Fruit fly (Drosophila melanogaster): ENCODE data around the gene Tpt.

The Tpt gene

DNA sequence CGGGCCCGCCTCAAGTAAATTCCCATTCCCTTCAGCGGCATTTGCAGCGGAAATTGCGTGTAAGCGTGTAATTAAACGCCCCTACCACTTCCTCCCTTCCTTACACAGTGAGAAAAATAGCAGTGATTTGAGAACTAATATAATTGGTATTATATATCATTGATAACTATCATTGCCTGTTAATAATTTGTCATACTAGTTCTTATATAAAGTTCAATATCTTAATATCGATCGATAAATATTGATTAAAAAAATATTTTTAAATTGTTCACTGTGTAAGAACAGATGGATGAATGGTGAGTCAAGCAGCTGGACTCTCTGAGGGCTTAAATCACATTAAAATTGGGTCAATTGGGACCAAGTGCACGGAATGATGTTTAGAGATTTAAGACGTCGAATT is 40.0 kb upstream of the Tpt start (continued):
- TF ChIP-seq her (GFP tag; optimal IDR thresholded peaks at IDR 0.05) (no peak), E2f1 (GFP tag; IDR thresholded peaks at IDR 0.05) (peak; percentile 55), hbn (GFP tag; IDR thresholded peaks at IDR 0.05; ENCODE audit: partially characterized antibody) (no peak), dmrt99B (tag; optimal IDR thresholded peaks at IDR 0.05) (peak; percentile 61), CG17385 (GFP tag; optimal IDR thresholded peaks at IDR 0.05) (peak; percentile 6), CG13624 (GFP tag; optimal IDR thresholded peaks at IDR 0.05) (no peak), Sin3A (optimal IDR thresholded peaks at IDR 0.05) (no peak), CG11085 (GFP tag; IDR thresholded peaks at IDR 0.05) (no peak), gt (GFP tag; IDR thresholded peaks at IDR 0.05) (no peak), HmgZ (tag; optimal IDR thresholded peaks at IDR 0.05) (no peak), gem (tag; optimal IDR thresholded peaks at IDR 0.05) (peak; percentile 53), vvl (GFP tag; IDR thresholded peaks at IDR 0.05) (peak; percentile 76), CG12299 (tag; optimal IDR thresholded peaks at IDR 0.05) (no peak), CG10431 (GFP tag; optimal IDR thresholded peaks at IDR 0.05) (no peak), lilli (GFP tag; optimal IDR thresholded peaks at IDR 0.05) (no peak), al (GFP tag; IDR thresholded peaks at IDR 0.05) (0 out of 2 replicates have a peak, but pooled peaks have one; percentile 8), CG3726 (GFP tag; IDR thresholded peaks at IDR 0.05) (no peak), CG9817 (tag; optimal IDR thresholded peaks at IDR 0.05) (no peak), salm (tag; optimal IDR thresholded peaks at IDR 0.05) (no peak), CG7839 (tag; optimal IDR thresholded peaks at IDR 0.05) (peak; percentile 44), HHEX (GFP tag; optimal IDR thresholded peaks at IDR 0.05) (peak; percentile 51), CG7963 (GFP tag; IDR thresholded peaks at IDR 0.05; ENCODE audit: partially characterized antibody) (no peak), peb (GFP tag; IDR thresholded peaks at IDR 0.05) (no peak), cad (GFP tag; optimal IDR thresholded peaks at IDR 0.05) (no peak), ac (GFP tag; optimal IDR thresholded peaks at IDR 0.05) (no peak), CG12104 (GFP tag; optimal IDR thresholded peaks at IDR 0.05) (no peak), Hr51 (GFP tag; optimal IDR thresholded peaks at IDR 0.05) (peak in 1 of 2 experiments; percentile 46), Xrp1 (GFP tag; IDR thresholded peaks at IDR 0.05) (peak; percentile 69; the same call in 1 of the 2 replicates), NfI (GFP tag; optimal IDR thresholded peaks at IDR 0.05) (no peak), CG1602 (GFP tag; optimal IDR thresholded peaks at IDR 0.05) (no peak), CG6654 (GFP tag; optimal IDR thresholded peaks at IDR 0.05) (no peak), ssp (GFP tag; IDR thresholded peaks at IDR 0.05) (0 out of 2 replicates have a peak, but pooled peaks have one; percentile 16), dysf (GFP tag; IDR thresholded peaks at IDR 0.05) (peak; percentile 67; the same call in 2 of the 3 replicates), CG2199 (GFP tag; IDR thresholded peaks at IDR 0.05) (peak; percentile 58; the same call in 1 of the 3 replicates), CG14965 (GFP tag; optimal IDR thresholded peaks at IDR 0.05; ENCODE audit: borderline replicate concordance) (no peak), grn (GFP tag; optimal IDR thresholded peaks at IDR 0.05) (no peak), gsb-n (tag; optimal IDR thresholded peaks at IDR 0.05) (no peak), kah (GFP tag; optimal IDR thresholded peaks at IDR 0.05) (peak; percentile 30), Dip2 (GFP tag; IDR thresholded peaks at IDR 0.05) (no peak), en (GFP tag; optimal IDR thresholded peaks at IDR 0.05) (no peak), jigr1 (GFP tag; IDR thresholded peaks at IDR 0.05) (no peak), row (GFP tag; IDR thresholded peaks at IDR 0.05) (peak; percentile 66), pho (GFP tag; optimal IDR thresholded peaks at IDR 0.05) (no peak), CG3838 (GFP tag; optimal IDR thresholded peaks at IDR 0.05) (no peak), luna (GFP tag; optimal IDR thresholded peaks at IDR 0.05) (no peak), Six4 (GFP tag; optimal IDR thresholded peaks at IDR 0.05) (no peak), run (tag; optimal IDR thresholded peaks at IDR 0.05) (no peak), Med (GFP tag) (peak; percentile 66), tap (tag; optimal IDR thresholded peaks at IDR 0.05) (peak; percentile 81), Ptx1 (GFP tag; IDR thresholded peaks at IDR 0.05) (peak; percentile 54), gcm2 (GFP tag; optimal IDR thresholded peaks at IDR 0.05) (no peak), YL-1 (GFP tag; optimal IDR thresholded peaks at IDR 0.05) (no peak)

Data from whole organism, embryonic.